Worm (Caenorhabditis elegans): ENCODE measurements around the gene clec-208.
"Not testable (repeated sequence)": the region's sequence is repeated elsewhere in the genome, so short reads cannot be mapped to it uniquely, and the experiment has no call there.

Gene clec-208

ce11 chrV:2126996-2127585 lies 29.3 kb downstream of the clec-208 start, which contains the start of gene ldp-1:
Gene ldp-1 (plus strand): TSS chrV:2127535.
- TF ChIP-seq hmbx-1 (tag; optimal IDR thresholded peaks at IDR 0.05), result no peak
- TF ChIP-seq pes-1 (GFP tag; IDR thresholded peaks at IDR 0.05), result 0 out of 2 replicates have a peak, but pooled peaks have one; percentile 56
- peak; percentile 73 for TF ChIP-seq tbx-37 (GFP tag; conservative IDR thresholded peaks at IDR 0.05)

DNA sequence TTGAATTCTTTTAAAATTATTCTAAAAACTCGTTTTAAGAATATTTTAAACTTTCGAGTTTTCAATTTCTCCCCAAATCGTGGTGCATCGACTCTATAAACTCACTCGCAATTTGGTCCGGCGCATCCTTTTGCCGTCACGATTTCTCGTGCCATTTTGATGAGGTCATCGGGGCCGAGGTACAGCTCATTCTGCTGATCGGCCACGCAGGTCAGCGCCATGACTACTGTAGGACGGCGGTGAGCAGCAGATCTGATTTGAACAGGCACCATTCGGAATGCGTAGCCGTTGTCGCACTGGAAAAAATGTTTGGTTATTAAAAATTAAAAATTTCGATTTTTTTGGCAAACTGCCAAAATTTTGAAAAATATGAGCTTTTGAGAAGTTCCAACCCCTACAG lies 34.9 kb downstream of the clec-208 start:
- TF ChIP-seq scrt-1 (GFP tag; IDR thresholded peaks at IDR 0.05) (no peak), tra-4 (tag; optimal IDR thresholded peaks at IDR 0.05) (no peak), flt-1 (GFP tag; IDR thresholded peaks at IDR 0.05) (no peak), B0310.2 (tag; optimal IDR thresholded peaks at IDR 0.05) (no peak), aly-1 (tag; optimal IDR thresholded peaks at IDR 0.05) (no peak), ets-7 (tag; optimal IDR thresholded peaks at IDR 0.05) (no peak), ceh-13 (GFP tag; optimal IDR thresholded peaks at IDR 0.05) (no peak), hnd-1 (tag; optimal IDR thresholded peaks at IDR 0.05) (no peak), ceh-36 (tag; optimal IDR thresholded peaks at IDR 0.05) (no peak), hmg-4 (GFP tag; optimal IDR thresholded peaks at IDR 0.05) (no peak), F13C5.2 (tag; optimal IDR thresholded peaks at IDR 0.05) (no peak), hmbx-1 (tag; optimal IDR thresholded peaks at IDR 0.05) (no peak), ama-1 (optimal IDR thresholded peaks at IDR 0.05) (no peak)

ce11 chrV:2133512-2133911 lies 35.8 kb downstream of the clec-208 start:
- no peak for TF ChIP-seq hmbx-1 (tag; optimal IDR thresholded peaks at IDR 0.05)
- 0 out of 2 replicates have a peak, but pooled peaks have one; percentile 34 for TF ChIP-seq pes-1 (GFP tag; IDR thresholded peaks at IDR 0.05)

- no peak for TF ChIP-seq tbx-37 (GFP tag; conservative IDR thresholded peaks at IDR 0.05)
- no peak for TF ChIP-seq scrt-1 (GFP tag; IDR thresholded peaks at IDR 0.05)
- TF ChIP-seq tbx-11 (GFP tag; IDR thresholded peaks at IDR 0.05), result no peak
- no peak for TF ChIP-seq B0310.2 (tag; optimal IDR thresholded peaks at IDR 0.05)
- TF ChIP-seq ceh-36 (tag; optimal IDR thresholded peaks at IDR 0.05), result no peak
- TF ChIP-seq ceh-13 (GFP tag; optimal IDR thresholded peaks at IDR 0.05), result no peak
- no peak for TF ChIP-seq hnd-1 (tag; optimal IDR thresholded peaks at IDR 0.05)
- TF ChIP-seq tra-4 (tag; optimal IDR thresholded peaks at IDR 0.05), result no peak
- no peak for TF ChIP-seq pes-1 (GFP tag; IDR thresholded peaks at IDR 0.05)
- TF ChIP-seq ama-1 (optimal IDR thresholded peaks at IDR 0.05), result no peak
- TF ChIP-seq aly-1 (tag; optimal IDR thresholded peaks at IDR 0.05), result no peak
These were observed 36.6 kb downstream of the clec-208 start for ce11 chrV:2134340-2134739.

DNA sequence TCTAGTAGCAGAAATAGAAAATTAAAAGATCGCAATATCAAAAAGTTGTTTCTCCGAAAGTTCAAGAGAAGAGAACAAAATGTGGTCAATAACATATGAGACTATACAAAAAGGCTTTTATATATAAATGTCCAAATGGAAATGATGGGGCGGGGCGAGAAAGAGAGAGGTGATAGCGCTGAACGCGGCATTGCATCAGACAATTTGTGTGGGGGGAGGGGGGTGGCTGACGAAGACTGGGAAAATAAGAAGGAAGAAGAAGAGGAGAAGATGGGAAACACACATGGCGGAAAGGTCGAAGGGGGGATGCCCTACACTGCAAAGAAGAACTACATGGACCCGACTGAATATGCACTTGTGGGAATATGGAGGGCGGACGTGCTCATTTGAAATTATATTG lies 37.6 kb downstream of the clec-208 start:
- TF ChIP-seq ama-1 (optimal IDR thresholded peaks at IDR 0.05) (no peak), tbx-11 (GFP tag; IDR thresholded peaks at IDR 0.05) (no peak), ceh-13 (GFP tag; optimal IDR thresholded peaks at IDR 0.05) (no peak), flt-1 (GFP tag; IDR thresholded peaks at IDR 0.05) (no peak), tbx-37 (GFP tag; conservative IDR thresholded peaks at IDR 0.05) (no peak)

ce11 chrV:2137010-2137409 lies 39.3 kb downstream of the clec-208 start:
- TF ChIP-seq ceh-13 (GFP tag; optimal IDR thresholded peaks at IDR 0.05), result no peak
- TF ChIP-seq tbx-11 (GFP tag; IDR thresholded peaks at IDR 0.05), result no peak
- no peak for TF ChIP-seq F13C5.2 (tag; optimal IDR thresholded peaks at IDR 0.05)
- TF ChIP-seq pes-1 (GFP tag; IDR thresholded peaks at IDR 0.05), result no peak
- TF ChIP-seq B0310.2 (tag; optimal IDR thresholded peaks at IDR 0.05), result no peak
- TF ChIP-seq tra-4 (tag; optimal IDR thresholded peaks at IDR 0.05), result no peak
- TF ChIP-seq ceh-36 (tag; optimal IDR thresholded peaks at IDR 0.05), result no peak

- TF ChIP-seq aly-1 (tag; optimal IDR thresholded peaks at IDR 0.05), result no peak
- no peak for TF ChIP-seq ceh-13 (GFP tag; optimal IDR thresholded peaks at IDR 0.05)
- TF ChIP-seq F13C5.2 (tag; optimal IDR thresholded peaks at IDR 0.05), result no peak
- TF ChIP-seq tbx-37 (GFP tag; conservative IDR thresholded peaks at IDR 0.05), result no peak
- no peak for TF ChIP-seq sea-1 (GFP tag; conservative IDR thresholded peaks at IDR 0.05)
- TF ChIP-seq scrt-1 (GFP tag; IDR thresholded peaks at IDR 0.05), result no peak
- no peak for TF ChIP-seq flt-1 (GFP tag; IDR thresholded peaks at IDR 0.05)
- no peak for TF ChIP-seq tbx-11 (GFP tag; IDR thresholded peaks at IDR 0.05)
- no peak for TF ChIP-seq tra-4 (tag; optimal IDR thresholded peaks at IDR 0.05)
- TF ChIP-seq hnd-1 (tag; optimal IDR thresholded peaks at IDR 0.05), result no peak
- TF ChIP-seq B0310.2 (tag; optimal IDR thresholded peaks at IDR 0.05), result no peak
- TF ChIP-seq hmbx-1 (tag; optimal IDR thresholded peaks at IDR 0.05), result no peak
These were observed 40.5 kb downstream of the clec-208 start for ce11 chrV:2138287-2138686.

DNA sequence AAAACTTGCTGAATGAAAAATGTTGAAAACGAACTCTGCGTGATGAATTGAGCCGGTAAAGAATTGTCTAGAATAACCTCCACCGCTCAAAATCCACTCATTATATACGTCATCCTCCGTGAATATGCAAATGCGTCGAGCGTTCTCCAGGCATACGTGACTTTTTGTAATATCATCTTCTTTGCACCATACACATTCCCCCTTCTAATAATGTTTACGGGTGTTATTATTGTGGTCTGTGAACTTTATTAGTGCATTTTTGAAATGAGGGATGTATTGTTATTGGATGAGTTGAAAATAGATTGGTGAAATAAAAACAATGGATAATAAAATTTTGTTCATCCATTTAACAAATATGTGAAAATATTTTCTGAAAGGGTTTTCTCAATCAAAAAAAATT lies 42.2 kb downstream of the clec-208 start, which contains the start of gene F22F7.7:
TSS of gene F22F7.7 (minus strand) at position 125 of the 400 bp plus-strand sequence.
- TF ChIP-seq tra-4 (tag; optimal IDR thresholded peaks at IDR 0.05) (no peak), ceh-36 (tag; optimal IDR thresholded peaks at IDR 0.05) (no peak), F13C5.2 (tag; optimal IDR thresholded peaks at IDR 0.05) (no peak), flt-1 (GFP tag; IDR thresholded peaks at IDR 0.05) (no peak), ama-1 (optimal IDR thresholded peaks at IDR 0.05) (no peak)

DNA sequence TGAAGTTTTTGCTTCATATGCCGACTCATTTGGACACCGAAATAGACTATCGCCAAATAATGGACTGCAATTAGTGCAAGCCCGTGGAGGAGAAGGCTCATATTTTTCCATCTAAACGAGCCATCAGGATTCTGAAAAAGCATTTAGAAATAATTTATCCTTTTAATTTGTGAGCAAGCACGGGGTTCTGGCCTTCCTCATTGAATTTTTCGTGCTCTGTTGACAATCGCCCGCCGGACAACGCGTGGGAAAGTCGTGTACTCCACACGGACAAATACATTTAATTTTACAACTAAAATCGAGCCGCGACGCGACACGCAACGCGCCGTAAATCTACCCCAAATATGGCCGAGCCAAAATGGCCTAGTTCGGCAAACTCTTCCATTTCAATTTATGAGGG lies 46.7 kb downstream of the clec-208 start, which contains the start of gene F22F7.12:
TSS of gene F22F7.12 (minus strand) at position 101 of the 400 bp plus-strand sequence.
- not testable (repeated sequence) for TF ChIP-seq hnd-1 (tag; optimal IDR thresholded peaks at IDR 0.05); tbx-37 (GFP tag; conservative IDR thresholded peaks at IDR 0.05); ets-7 (tag; optimal IDR thresholded peaks at IDR 0.05)

Measured in whole organism, early embryonic.